Worm (Caenorhabditis elegans) whole organism, L4 larva: ENCODE measurements around the gene fbxc-20.

Source experiments
- ceh-62 ChIP-seq: sonication (generic microtip); optimal IDR thresholded peaks from 2 replicates; lab custom pipeline; 2017; ENCODE audit warnings: missing biosample characterization, missing genetic modification characterization
- lin-39 ChIP-seq: fragments of 150-350 bp; optimal IDR thresholded peaks from 2 replicates; lab custom pipeline; 2014; ENCODE audit warnings: missing biosample characterization, missing genetic modification reagents, missing genetic modification characterization
- nhr-11 ChIP-seq: fragments of 150-350 bp; optimal IDR thresholded peaks from 2 replicates; lab custom pipeline; 2014; ENCODE audit warnings: missing biosample characterization, missing genetic modification characterization
- nhr-111 ChIP-seq: fragments of 200-800 bp; sonication (Bioruptor generic); optimal IDR thresholded peaks from 2 replicates; lab custom pipeline; 2018; ENCODE audit warnings: mild to moderate bottlenecking, missing genetic modification characterization, missing compliant biosample characterization
- nhr-77 ChIP-seq: fragments of 150-350 bp; optimal IDR thresholded peaks from 2 replicates; lab custom pipeline; 2014; ENCODE audit warnings: missing biosample characterization, missing genetic modification characterization
- pqm-1 ChIP-seq: sonication (generic microtip); optimal IDR thresholded peaks from 2 replicates; lab custom pipeline; 2017; ENCODE audit warnings: missing biosample characterization, missing genetic modification characterization
- spr-3 ChIP-seq: fragments of 200-800 bp; sonication (Bioruptor generic); optimal IDR thresholded peaks from 2 replicates; lab custom pipeline; 2018; ENCODE audit warnings: mild to moderate bottlenecking, missing genetic modification characterization, missing compliant biosample characterization

- TF ChIP-seq spr-3 (GFP tag; lab: Kevin White, UChicago) (no peak), ceh-62 (tag; lab: Kevin White, UChicago) (no peak), pqm-1 (no peak), lin-39 (tag; lab: Kevin White, UChicago) (no peak), nhr-11 (tag; lab: Kevin White, UChicago) (no peak), nhr-77 (no peak), nhr-111 (no peak)
These were observed 1.7 kb downstream of the fbxc-20 start for ce11 chrII:2420685-2421084.
